Worm (Caenorhabditis elegans): ENCODE data around the gene F48A11.4.
A peak's percentile ranks its signal among the peaks of the same experiment; 100 is the strongest.

Gene F48A11.4

ce11 chrII:255753-256152 lies 39.3 kb upstream of the F48A11.4 start:
- TF ChIP-seq aha-1 (tag): peak; percentile 75

DNA sequence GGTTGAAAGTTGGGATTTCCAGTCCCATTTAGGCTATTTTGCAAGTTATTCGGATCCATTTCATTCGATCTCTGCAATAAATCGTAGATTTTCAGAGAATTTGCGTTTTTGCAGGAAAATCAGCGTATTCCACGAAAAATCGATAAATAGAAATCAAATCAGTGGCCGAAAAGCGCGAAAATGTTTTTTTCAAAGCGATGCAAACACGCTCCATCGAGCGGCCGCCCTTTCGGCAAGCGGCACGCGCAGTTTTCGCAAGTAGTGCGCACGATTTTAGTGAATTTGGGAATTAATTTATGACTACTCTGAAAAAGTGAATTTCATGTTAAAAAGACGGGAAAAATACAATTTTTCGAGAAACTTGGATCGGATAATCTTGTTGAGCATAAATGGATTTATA lies 38.7 kb upstream of the F48A11.4 start:
- peak; percentile 95 for TF ChIP-seq lin-15B (tag; optimal IDR thresholded peaks at IDR 0.05)
- TF ChIP-seq lim-7 (GFP tag; IDR thresholded peaks at IDR 0.05): peak; percentile 62; the same call in 1 of the 2 replicates
- no peak for TF ChIP-seq attf-4 (tag; optimal IDR thresholded peaks at IDR 0.05)
- TF ChIP-seq lin-38 (GFP tag; IDR thresholded peaks at IDR 0.05): peak; percentile 100
- TF ChIP-seq zag-1 (tag; optimal IDR thresholded peaks at IDR 0.05): peak; percentile 50
- peak in 1 of 2 experiments; percentile 48 for TF ChIP-seq ZK546.5 (tag; optimal IDR thresholded peaks at IDR 0.05)
- TF ChIP-seq ama-1 (optimal IDR thresholded peaks at IDR 0.05): no peak
- TF ChIP-seq nhr-28 (tag; optimal IDR thresholded peaks at IDR 0.05): peak; percentile 92
- TF ChIP-seq F26F4.8 (GFP tag; conservative IDR thresholded peaks at IDR 0.05): no peak
- TF ChIP-seq nhr-11 (tag; optimal IDR thresholded peaks at IDR 0.05): peak; percentile 90
- peak; percentile 0 for TF ChIP-seq lir-3 (tag; optimal IDR thresholded peaks at IDR 0.05)
- peak; percentile 75; the same call in 1 of the 2 replicates for TF ChIP-seq daf-19 (GFP tag; conservative IDR thresholded peaks at IDR 0.05)
- no peak for TF ChIP-seq gei-8 (GFP tag; optimal IDR thresholded peaks at IDR 0.05)
- peak; percentile 77 for TF ChIP-seq pha-4 (GFP tag; IDR thresholded peaks at IDR 0.05)
- TF ChIP-seq pha-4 (tag; optimal IDR thresholded peaks at IDR 0.05): no peak
- TF ChIP-seq spr-3 (GFP tag; optimal IDR thresholded peaks at IDR 0.05): peak; percentile 88
- no peak for TF ChIP-seq daf-12 (tag; optimal IDR thresholded peaks at IDR 0.05)
- no peak for TF ChIP-seq madf-5 (GFP tag; IDR thresholded peaks at IDR 0.05)
- peak in 1 of 2 experiments; percentile 45 for TF ChIP-seq unc-62 (GFP tag; optimal IDR thresholded peaks at IDR 0.05 in 1 of 2)
- TF ChIP-seq unc-62 (tag; optimal IDR thresholded peaks at IDR 0.05): no peak
- peak; percentile 90 for TF ChIP-seq ces-1 (GFP tag; optimal IDR thresholded peaks at IDR 0.05)
- peak; percentile 84 for TF ChIP-seq hlh-30 (tag; optimal IDR thresholded peaks at IDR 0.05; ENCODE audit: insufficient read depth)
- no peak for TF ChIP-seq lin-39 (tag; optimal IDR thresholded peaks at IDR 0.05)
- TF ChIP-seq F49E8.2 (tag; optimal IDR thresholded peaks at IDR 0.05; ENCODE audit: borderline replicate concordance): peak; percentile 84
- no peak for TF ChIP-seq ceh-32 (tag; optimal IDR thresholded peaks at IDR 0.05; ENCODE audit: poor library complexity)
- TF ChIP-seq zfp-2 (tag; optimal IDR thresholded peaks at IDR 0.05): peak; percentile 68
- peak; percentile 79 for TF ChIP-seq sdz-12 (GFP tag; optimal IDR thresholded peaks at IDR 0.05)
- peak; percentile 89 for TF ChIP-seq zfp-3 (GFP tag; conservative IDR thresholded peaks at IDR 0.05)
- no peak for TF ChIP-seq fos-1 (tag; optimal IDR thresholded peaks at IDR 0.05)
- peak; percentile 91 for TF ChIP-seq nhr-102 (tag; optimal IDR thresholded peaks at IDR 0.05)
- peak; percentile 96 for TF ChIP-seq lin-13 (GFP tag; optimal IDR thresholded peaks at IDR 0.05)
- peak; percentile 40; the same call in 1 of the 2 replicates for TF ChIP-seq nhr-41 (GFP tag; IDR thresholded peaks at IDR 0.05)
- TF ChIP-seq tra-1 (GFP tag; IDR thresholded peaks at IDR 0.05): peak; percentile 81
- TF ChIP-seq hif-1 (tag; optimal IDR thresholded peaks at IDR 0.05): peak; percentile 11 to 89
- TF ChIP-seq F44E2.7 (GFP tag; IDR thresholded peaks at IDR 0.05): peak; percentile 88; the same call in 1 of the 2 replicates
- no peak for TF ChIP-seq zip-11 (GFP tag; IDR thresholded peaks at IDR 0.05)
- TF ChIP-seq ceh-44 (GFP tag; IDR thresholded peaks at IDR 0.05): peak; percentile 86
- TF ChIP-seq lin-29 (GFP tag; IDR thresholded peaks at IDR 0.05): peak; percentile 79
- peak; percentile 98 for TF ChIP-seq mep-1 (tag; optimal IDR thresholded peaks at IDR 0.05)
- peak; percentile 89 for TF ChIP-seq ceh-20 (GFP tag; IDR thresholded peaks at IDR 0.05)
- no peak for TF ChIP-seq unc-39 (tag; optimal IDR thresholded peaks at IDR 0.05)
- TF ChIP-seq nhr-111 (GFP tag; optimal IDR thresholded peaks at IDR 0.05): no peak
- no peak for TF ChIP-seq tag-97 (GFP tag; IDR thresholded peaks at IDR 0.05)
- TF ChIP-seq R02D3.7 (tag; optimal IDR thresholded peaks at IDR 0.05): no peak
- 0 out of 2 replicates have a peak, but pooled peaks have one; percentile 62 for TF ChIP-seq saeg-2 (GFP tag; IDR thresholded peaks at IDR 0.05)
- TF ChIP-seq set-16 (GFP tag; IDR thresholded peaks at IDR 0.05): peak; percentile 29; the same call in 1 of the 2 replicates
- TF ChIP-seq skn-1 (tag; optimal IDR thresholded peaks at IDR 0.05): peak; percentile 32
- TF ChIP-seq dmd-8 (GFP tag; IDR thresholded peaks at IDR 0.05): 0 out of 2 replicates have a peak, but pooled peaks have one; percentile 16
- TF ChIP-seq mxl-3 (GFP tag; optimal IDR thresholded peaks at IDR 0.05): peak; percentile 82

Measured in whole organism, L4 larva.